Worm (Caenorhabditis elegans) whole organism, midembryonic: ENCODE measurements around the gene B0304.2.

Source experiments
- flt-1 ChIP-seq: fragments of 200-800 bp; sonication (Bioruptor generic); IDR thresholded peaks from 2 replicates; pipeline ENCODE4 v1.3.6; 2022; ENCODE audit warnings: missing genetic modification characterization, missing compliant biosample characterization
- med-1 ChIP-seq: sonication (generic microtip); optimal IDR thresholded peaks from 2 replicates; lab custom pipeline; 2017; ENCODE audit warnings: missing genetic modification characterization, mild to moderate bottlenecking, missing compliant biosample characterization, antibody characterized with exemption, missing genetic modification reagents; ENCODE audit not compliant: insufficient read depth
- tab-1 ChIP-seq: fragments of 200-800 bp; sonication (Bioruptor generic); IDR thresholded peaks from 2 replicates; pipeline ENCODE4 v1.3.6; 2022; ENCODE audit warnings: missing genetic modification characterization, missing compliant biosample characterization
- ztf-23 ChIP-seq: fragments of 200-800 bp; sonication (Bioruptor generic); IDR thresholded peaks from 2 replicates; pipeline ENCODE4 v1.3.6; 2022; ENCODE audit warnings: missing genetic modification reagents, missing genetic modification characterization, missing compliant biosample characterization
- ztf-29 ChIP-seq: fragments of 200-800 bp; sonication (Bioruptor generic); IDR thresholded peaks from 2 replicates; pipeline ENCODE4 v1.3.6; 2022; ENCODE audit warnings: missing genetic modification reagents, missing genetic modification characterization, missing compliant biosample characterization

ce11 chrII:4495844-4496243 lies 27.6 kb upstream of the B0304.2 start:
- TF ChIP-seq ztf-23 (GFP tag; lab: Robert Waterston, UW) = no peak
- TF ChIP-seq tab-1 = no peak
- no peak for TF ChIP-seq flt-1 (GFP tag; lab: Robert Waterston, UW)
- TF ChIP-seq ztf-29 (GFP tag; lab: Robert Waterston, UW) = no peak
- no peak for TF ChIP-seq med-1
